Fruit fly (Drosophila melanogaster): Measurements from ENCODE around the gene Hsp27.

Hsp27 gene

DNA sequence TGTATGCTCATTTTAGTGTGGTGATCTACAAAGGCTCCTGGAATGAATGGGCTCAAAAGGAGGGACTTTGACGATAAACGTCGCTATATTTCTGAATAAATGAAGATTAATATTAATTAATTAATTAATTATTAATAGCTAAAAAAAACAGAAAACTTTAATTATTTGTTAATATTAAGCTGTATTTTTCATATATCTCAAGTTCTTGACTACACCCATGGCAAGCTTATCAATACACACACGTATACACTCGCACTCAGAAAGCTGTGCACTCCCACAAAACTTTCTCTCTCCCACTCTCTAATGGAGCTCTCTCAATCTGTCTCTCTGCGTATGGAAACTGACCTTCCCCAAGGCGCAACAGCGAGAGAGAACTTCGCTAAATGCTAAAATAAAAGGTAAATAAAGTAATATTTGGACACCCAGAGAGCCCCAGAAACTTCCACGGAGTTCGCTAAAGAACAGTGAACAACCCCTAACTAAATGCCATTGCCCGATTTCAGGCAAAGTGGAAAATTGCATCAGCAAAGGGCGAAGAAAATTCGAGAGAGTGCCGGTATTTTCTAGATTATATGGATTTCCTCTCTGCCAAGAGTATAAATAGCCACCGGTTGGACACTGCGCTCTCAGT, 10.4 kb upstream of the Hsp27 start (continued):
- peak; percentile 88 for TF ChIP-seq lab (GFP tag; optimal IDR thresholded peaks at IDR 0.05)
- TF ChIP-seq row (GFP tag; IDR thresholded peaks at IDR 0.05), result peak; percentile 66
- TF ChIP-seq p53 (GFP tag; optimal IDR thresholded peaks at IDR 0.05), result no peak
- no peak for TF ChIP-seq Tbp (GFP tag; optimal IDR thresholded peaks at IDR 0.05)
- no peak for TF ChIP-seq CG3065 (GFP tag; optimal IDR thresholded peaks at IDR 0.05)
- no peak for TF ChIP-seq Lpt (GFP tag; optimal IDR thresholded peaks at IDR 0.05)
- TF ChIP-seq CG6813 (GFP tag; optimal IDR thresholded peaks at IDR 0.05), result peak; percentile 75
- no peak for TF ChIP-seq CG10274 (GFP tag; optimal IDR thresholded peaks at IDR 0.05)
- TF ChIP-seq CG15011 (GFP tag; optimal IDR thresholded peaks at IDR 0.05), result peak; percentile 21
- peak; percentile 40 for TF ChIP-seq onecut (GFP tag; IDR thresholded peaks at IDR 0.05)
- peak; percentile 66 for TF ChIP-seq CG6854 (GFP tag; optimal IDR thresholded peaks at IDR 0.05)
- TF ChIP-seq crol (GFP tag; IDR thresholded peaks at IDR 0.05), result no peak
- peak; percentile 44 for TF ChIP-seq MBD-R2 (GFP tag; IDR thresholded peaks at IDR 0.05)
- TF ChIP-seq CG8290 (GFP tag; optimal IDR thresholded peaks at IDR 0.05), result no peak
- TF ChIP-seq CG8290 (tag; optimal IDR thresholded peaks at IDR 0.05), result peak in 1 of 2 experiments; percentile 57
- TF ChIP-seq HLH3B (GFP tag; IDR thresholded peaks at IDR 0.05), result peak; percentile 78
- peak; percentile 6 for TF ChIP-seq D19A (tag; optimal IDR thresholded peaks at IDR 0.05)
- peak; percentile 88 for TF ChIP-seq Drgx (GFP tag; IDR thresholded peaks at IDR 0.05)
- TF ChIP-seq lov (optimal IDR thresholded peaks at IDR 0.05), result no peak
- TF ChIP-seq lov (GFP tag; IDR thresholded peaks at IDR 0.05), result peak; percentile 46; the same call in 1 of the 3 replicates
- TF ChIP-seq fu2 (GFP tag; optimal IDR thresholded peaks at IDR 0.05), result no peak
- TF ChIP-seq CG16813 (GFP tag; IDR thresholded peaks at IDR 0.05; ENCODE audit: partially characterized antibody), result no peak
- peak; percentile 51 for TF ChIP-seq CG11723 (GFP tag; optimal IDR thresholded peaks at IDR 0.05)
- peak in 1 of 2 experiments; percentile 67 for TF ChIP-seq Hr51 (GFP tag; optimal IDR thresholded peaks at IDR 0.05)
- TF ChIP-seq grn (GFP tag; optimal IDR thresholded peaks at IDR 0.05), result no peak
- TF ChIP-seq MESR4 (GFP tag; optimal IDR thresholded peaks at IDR 0.05), result no peak
- peak; percentile 56 for TF ChIP-seq nau (GFP tag; optimal IDR thresholded peaks at IDR 0.05)
- no peak for TF ChIP-seq Bteb2 (GFP tag; optimal IDR thresholded peaks at IDR 0.05)
- peak; percentile 55 for TF ChIP-seq Oaz (GFP tag; IDR thresholded peaks at IDR 0.05)
- TF ChIP-seq en (GFP tag; optimal IDR thresholded peaks at IDR 0.05), result no peak
- TF ChIP-seq ac (GFP tag; optimal IDR thresholded peaks at IDR 0.05), result no peak
- no peak for TF ChIP-seq Bdp1 (GFP tag; optimal IDR thresholded peaks at IDR 0.05)
- TF ChIP-seq Hr39 (optimal IDR thresholded peaks at IDR 0.05), result no peak
- TF ChIP-seq trem (tag; optimal IDR thresholded peaks at IDR 0.05), result peak; percentile 56
- TF ChIP-seq cato (GFP tag; optimal IDR thresholded peaks at IDR 0.05; ENCODE audit: borderline replicate concordance), result peak; percentile 18
- TF ChIP-seq Dek (tag; optimal IDR thresholded peaks at IDR 0.05), result peak; percentile 23
- peak; percentile 61 for TF ChIP-seq CG13894 (tag; optimal IDR thresholded peaks at IDR 0.05)
- no peak for TF ChIP-seq crc (GFP tag; optimal IDR thresholded peaks at IDR 0.05)
- no peak for TF ChIP-seq Poxn (GFP tag; IDR thresholded peaks at IDR 0.05)
- TF ChIP-seq CG3281 (GFP tag; optimal IDR thresholded peaks at IDR 0.05), result peak; percentile 77
- peak; percentile 56 for TF ChIP-seq CG15514 (GFP tag; optimal IDR thresholded peaks at IDR 0.05)
- TF ChIP-seq Pdp1 (GFP tag; optimal IDR thresholded peaks at IDR 0.05), result peak in 1 of 2 experiments; percentile 19
- TF ChIP-seq CG14667 (GFP tag; IDR thresholded peaks at IDR 0.05), result 0 out of 2 replicates have a peak, but pooled peaks have one; percentile 23
- TF ChIP-seq ATbp (GFP tag; optimal IDR thresholded peaks at IDR 0.05), result peak; percentile 62
- TF ChIP-seq caup (GFP tag; optimal IDR thresholded peaks at IDR 0.05; ENCODE audit: severe bottlenecking), result peak; percentile 54
- 0 out of 2 replicates have a peak, but pooled peaks have one; percentile 7 for TF ChIP-seq Rx (GFP tag; IDR thresholded peaks at IDR 0.05)
- TF ChIP-seq CG12299 (tag; optimal IDR thresholded peaks at IDR 0.05), result peak; percentile 12
- TF ChIP-seq CG8281 (tag; optimal IDR thresholded peaks at IDR 0.05), result peak; percentile 9
- no peak for TF ChIP-seq CG4854 (GFP tag; optimal IDR thresholded peaks at IDR 0.05)
- TF ChIP-seq YL-1 (GFP tag; optimal IDR thresholded peaks at IDR 0.05), result no peak
